Worm (Caenorhabditis elegans) whole organism, young adult: ENCODE data around the gene F21C10.19.

Experiments used
- B0336.3 ChIP-seq: fragments of 200-800 bp; sonication (Bioruptor generic); IDR thresholded peaks from 2 replicates; pipeline ENCODE4 v1.3.6; 2022; ENCODE audit warnings: missing genetic modification characterization, missing compliant biosample characterization
- F10E7.11 ChIP-seq: sonication (generic microtip); optimal IDR thresholded peaks from 2 replicates; lab custom pipeline; 2017; ENCODE audit warnings: mild to moderate bottlenecking, missing genetic modification characterization, moderate library complexity, missing compliant biosample characterization
- F23B12.7 ChIP-seq: sonication (generic microtip); optimal IDR thresholded peaks from 2 replicates; lab custom pipeline; 2017; ENCODE audit warnings: missing genetic modification characterization, mild to moderate bottlenecking, missing compliant biosample characterization, antibody characterized with exemption, moderate library complexity; ENCODE audit not compliant: insufficient read depth
- K12H6.12 ChIP-seq: fragments of 200-800 bp; sonication (Bioruptor generic); optimal IDR thresholded peaks from 2 replicates; lab custom pipeline; 2018; ENCODE audit warnings: mild to moderate bottlenecking, missing genetic modification characterization, missing compliant biosample characterization
- T26A5.8 ChIP-seq: sonication (generic microtip); optimal IDR thresholded peaks from 2 replicates; lab custom pipeline; 2016; ENCODE audit warnings: missing genetic modification characterization, missing compliant biosample characterization
- akir-1 ChIP-seq: fragments of 200-800 bp; sonication (Bioruptor generic); optimal IDR thresholded peaks from 2 replicates; lab custom pipeline; 2018; ENCODE audit warnings: mild to moderate bottlenecking, missing genetic modification characterization, moderate library complexity, missing compliant biosample characterization
- attf-5 ChIP-seq: fragments of 200-800 bp; sonication (Bioruptor generic); optimal IDR thresholded peaks from 2 replicates; lab custom pipeline; 2018; ENCODE audit warnings: mild to moderate bottlenecking, missing genetic modification characterization, missing compliant biosample characterization
- cebp-1 ChIP-seq, 2 experiments: fragments of 200-800 bp in 1 of 2; sonication (Bioruptor generic) in 1 of 2; sonication (generic microtip) in 1 of 2; IDR thresholded peaks in 1 of 2; optimal IDR thresholded peaks in 1 of 2; 2 replicates each; pipeline versions ENCODE4 v1.3.6 to Lab custom; 2017 to 2022; ENCODE audit warnings: missing compliant biosample characterization in 2 of 2, missing genetic modification characterization in 2 of 2, mild to moderate bottlenecking in 1 of 2, missing genetic modification reagents in 1 of 2, moderate library complexity in 1 of 2
- ceh-27 ChIP-seq: fragments of 200-800 bp; sonication (Bioruptor generic); optimal IDR thresholded peaks from 2 replicates; lab custom pipeline; 2018; ENCODE audit warnings: mild to moderate bottlenecking, missing genetic modification characterization, moderate library complexity, missing compliant biosample characterization
- ceh-40 ChIP-seq: fragments of 200-800 bp; sonication (Bioruptor generic); IDR thresholded peaks from 2 replicates; pipeline ENCODE4 v1.3.6; 2022; ENCODE audit warnings: missing genetic modification characterization, missing compliant biosample characterization
- chd-7 ChIP-seq: sonication (generic microtip); optimal IDR thresholded peaks from 2 replicates; lab custom pipeline; 2016; ENCODE audit warnings: mild to moderate bottlenecking, missing genetic modification characterization, moderate library complexity, missing compliant biosample characterization
- efl-1 ChIP-seq: fragments of 150-350 bp; optimal IDR thresholded peaks from 2 replicates; lab custom pipeline; 2014; ENCODE audit warnings: missing biosample characterization, missing genetic modification reagents, missing genetic modification characterization
- hmg-1.2 ChIP-seq: fragments of 200-800 bp; sonication (Bioruptor generic); IDR thresholded peaks from 2 replicates; pipeline ENCODE4 v1.3.6; 2022; ENCODE audit warnings: missing genetic modification reagents, missing genetic modification characterization, missing compliant biosample characterization
- let-526 ChIP-seq: fragments of 200-800 bp; sonication (Bioruptor generic); IDR thresholded peaks from 2 replicates; pipeline ENCODE4 v1.3.6; 2022; ENCODE audit warnings: missing genetic modification reagents, missing genetic modification characterization, missing compliant biosample characterization
- let-607 ChIP-seq, 2 experiments: fragments of 200-800 bp in 1 of 2; sonication (Bioruptor generic) in 1 of 2; sonication (generic microtip) in 1 of 2; optimal IDR thresholded peaks; 2 replicates each; lab custom pipeline; 2016 to 2018; ENCODE audit warnings: mild to moderate bottlenecking in 2 of 2, missing compliant biosample characterization in 2 of 2, missing genetic modification characterization in 2 of 2, moderate library complexity in 2 of 2, missing genotype in 1 of 2
- lin-26 ChIP-seq: fragments of 200-800 bp; sonication (Bioruptor generic); IDR thresholded peaks from 2 replicates; pipeline ENCODE4 v1.3.6; 2022; ENCODE audit warnings: missing genetic modification reagents, missing genetic modification characterization, missing compliant biosample characterization
- lin-35 ChIP-seq, 3 experiments: fragments of 150-350 bp in 2 of 3; sonication (generic microtip) in 1 of 3; optimal IDR thresholded peaks; 2 replicates each; lab custom pipeline; 2014 to 2018; ENCODE audit warnings: missing biosample characterization in 3 of 3, missing genetic modification characterization in 3 of 3, missing genetic modification reagents in 3 of 3
- lir-1 ChIP-seq: fragments of 200-800 bp; sonication (Bioruptor generic); conservative IDR thresholded peaks from 2 replicates; pipeline ENCODE4 v1.3.6; 2022; ENCODE audit warnings: missing genetic modification reagents, missing genetic modification characterization, missing compliant biosample characterization
- lsl-1 ChIP-seq: fragments of 200-800 bp; sonication (Bioruptor generic); optimal IDR thresholded peaks from 2 replicates; lab custom pipeline; 2018; ENCODE audit warnings: mild to moderate bottlenecking, missing genetic modification characterization, moderate library complexity, missing compliant biosample characterization
- madf-3 ChIP-seq: fragments of 200-800 bp; sonication (Bioruptor generic); IDR thresholded peaks from 2 replicates; pipeline ENCODE4 v1.3.6; 2022; ENCODE audit warnings: missing genetic modification reagents, missing genetic modification characterization, missing compliant biosample characterization
- mxl-1 ChIP-seq: sonication (generic microtip); optimal IDR thresholded peaks from 2 replicates; lab custom pipeline; 2016; ENCODE audit warnings: missing genetic modification characterization, missing compliant biosample characterization
- nfyb-1 ChIP-seq: fragments of 200-800 bp; sonication (Bioruptor generic); IDR thresholded peaks from 2 replicates; pipeline ENCODE4 v1.3.6; 2022; ENCODE audit warnings: missing genetic modification reagents, missing genetic modification characterization, missing compliant biosample characterization
- nhr-80 ChIP-seq: sonication (generic microtip); optimal IDR thresholded peaks from 2 replicates; lab custom pipeline; 2016; ENCODE audit warnings: missing genetic modification characterization, missing compliant biosample characterization
- pbrm-1 ChIP-seq: fragments of 200-800 bp; sonication (Bioruptor generic); IDR thresholded peaks from 2 replicates; pipeline ENCODE4 v1.3.6; 2022; ENCODE audit warnings: missing genetic modification reagents, missing genetic modification characterization, missing compliant biosample characterization
- rcor-1 ChIP-seq: fragments of 200-800 bp; sonication (Bioruptor generic); IDR thresholded peaks from 2 replicates; pipeline ENCODE4 v1.3.6; 2022; ENCODE audit warnings: missing genetic modification reagents, missing genetic modification characterization, missing compliant biosample characterization
- sea-2 ChIP-seq: fragments of 200-800 bp; sonication (Bioruptor generic); IDR thresholded peaks from 2 replicates; pipeline ENCODE4 v1.3.6; 2022; ENCODE audit warnings: missing genetic modification characterization, missing compliant biosample characterization
- snpc-1.3 ChIP-seq: sonication (generic microtip); optimal IDR thresholded peaks from 2 replicates; lab custom pipeline; 2017; ENCODE audit warnings: missing genetic modification characterization, mild to moderate bottlenecking, missing compliant biosample characterization, antibody characterized with exemption, moderate library complexity, missing genotype, missing genetic modification reagents; ENCODE audit not compliant: insufficient read depth
- snpc-4 ChIP-seq, 5 experiments: fragments of 150-350 bp in 1 of 5; sonication (generic microtip) in 4 of 5; optimal IDR thresholded peaks; 2 replicates each; lab custom pipeline; 2014 to 2018; ENCODE audit warnings: missing genetic modification characterization in 5 of 5, missing biosample characterization in 3 of 5, antibody characterized with exemption in 2 of 5, mild to moderate bottlenecking in 2 of 5, missing compliant biosample characterization in 2 of 5, missing genotype in 2 of 5, moderate library complexity in 2 of 5, missing genetic modification reagents in 1 of 5
- tbp1 ChIP-seq: fragments of 200-800 bp; sonication (Bioruptor generic); optimal IDR thresholded peaks from 2 replicates; lab custom pipeline; 2018; ENCODE audit warnings: mild to moderate bottlenecking, missing genetic modification characterization, missing compliant biosample characterization
- tlf-1 ChIP-seq: fragments of 200-800 bp; sonication (Bioruptor generic); optimal IDR thresholded peaks from 2 replicates; lab custom pipeline; 2018; ENCODE audit warnings: mild to moderate bottlenecking, missing genetic modification characterization, missing compliant biosample characterization
- ztf-26 ChIP-seq: sonication (generic microtip); optimal IDR thresholded peaks from 2 replicates; lab custom pipeline; 2017; ENCODE audit warnings: missing genetic modification characterization, missing compliant biosample characterization

F21C10.19 gene

DNA sequence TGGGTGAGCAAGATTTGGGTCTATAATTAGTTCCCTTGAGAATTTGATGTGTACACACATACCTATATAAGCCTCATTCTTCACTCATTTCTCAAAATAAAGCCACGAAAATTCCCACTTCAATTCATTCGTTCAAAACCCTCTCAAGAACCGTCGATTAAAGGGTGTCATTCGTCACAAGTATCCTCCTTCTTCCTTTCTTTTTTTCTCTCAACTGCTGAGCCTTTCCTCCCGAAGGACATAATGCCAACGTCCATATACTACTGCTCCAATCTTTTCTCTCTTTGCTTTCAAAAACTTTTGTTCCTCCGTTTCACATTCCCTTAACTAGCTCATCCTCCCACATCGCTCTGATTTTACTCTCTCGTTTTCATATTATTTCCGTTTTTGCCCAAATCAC is 38.7 kb upstream of the F21C10.19 start, which contains the start of gene T27E4.1:
Gene T27E4.1, plus strand, starts transcription at position 137 of the 400 bp plus-strand sequence.
- TF ChIP-seq lsl-1 (no peak), ceh-27 (GFP tag; lab: Kevin White, UChicago) (peak; percentile 9)

DNA sequence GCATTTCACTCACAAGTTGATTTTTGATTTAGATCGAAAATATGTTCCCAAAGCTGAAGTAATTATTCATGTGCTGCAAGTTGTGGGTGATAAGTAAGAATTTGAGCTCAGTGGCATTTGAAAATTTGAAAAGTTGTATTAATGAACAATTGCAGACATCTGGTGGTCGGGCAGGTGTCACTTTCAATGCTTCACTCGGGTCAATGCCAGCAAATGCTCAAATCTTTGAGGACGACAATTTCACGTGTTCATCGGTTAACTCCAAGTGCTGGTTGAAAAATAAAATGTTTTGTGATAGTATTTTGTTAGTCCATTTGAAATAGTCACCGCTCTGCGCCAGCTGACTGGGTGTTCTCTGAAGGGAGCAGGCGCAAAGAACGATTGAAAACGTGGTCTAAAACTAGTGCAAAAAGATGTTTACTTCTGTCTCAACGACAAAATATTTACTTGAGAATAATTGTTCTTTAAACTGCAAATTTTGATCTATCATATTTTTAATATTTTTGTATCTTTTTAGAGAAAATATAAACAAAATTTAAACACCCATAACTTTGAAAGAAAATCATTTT is 36.7 kb upstream of the F21C10.19 start:
- TF ChIP-seq ceh-40 (GFP tag; lab: Robert Waterston, UW) (no peak), cebp-1 (GFP tag; IDR thresholded peaks at IDR 0.05; lab: Robert Waterston, UW) (no peak), cebp-1 (tag; optimal IDR thresholded peaks at IDR 0.05; lab: Kevin White, UChicago) (peak; percentile 66), pbrm-1 (GFP tag; lab: Robert Waterston, UW) (no peak), nfyb-1 (no peak), F10E7.11 (tag; lab: Kevin White, UChicago) (no peak), chd-7 (tag; lab: Kevin White, UChicago) (peak; percentile 33), snpc-4 (GFP tag; optimal IDR thresholded peaks at IDR 0.05; lab: Kevin White, UChicago) (no peak), snpc-4 (tag; optimal IDR thresholded peaks at IDR 0.05; lab: Kevin White, UChicago) (peak in 1 of 4 experiments; percentile 18), let-526 (GFP tag; lab: Robert Waterston, UW) (peak; percentile 41; the same call in 1 of the 2 replicates), sea-2 (no peak), K12H6.12 (tag; lab: Kevin White, UChicago) (peak; percentile 44), lsl-1 (no peak), B0336.3 (0 out of 2 replicates have a peak, but pooled peaks have one; percentile 18), lin-26 (no peak), hmg-1.2 (GFP tag; lab: Robert Waterston, UW) (peak; percentile 25; the same call in 1 of the 2 replicates), mxl-1 (tag; lab: Kevin White, UChicago) (no peak), efl-1 (GFP tag; lab: Kevin White, UChicago) (no peak), F23B12.7 (tag; lab: Kevin White, UChicago) (no peak), ztf-26 (tag; lab: Kevin White, UChicago) (no peak), attf-5 (GFP tag; lab: Kevin White, UChicago) (peak; percentile 50), T26A5.8 (no peak), snpc-1.3 (tag; lab: Kevin White, UChicago) (no peak), tlf-1 (GFP tag; lab: Kevin White, UChicago) (peak; percentile 27), let-607 (tag; optimal IDR thresholded peaks at IDR 0.05; lab: Kevin White, UChicago) (peak in 1 of 2 experiments; percentile 6), nhr-80 (tag; lab: Kevin White, UChicago) (peak; percentile 46), madf-3 (no peak), tbp1 (GFP tag; lab: Kevin White, UChicago) (peak; percentile 47), lir-1 (GFP tag; lab: Robert Waterston, UW) (no peak), rcor-1 (GFP tag; lab: Robert Waterston, UW) (0 out of 2 replicates have a peak, but pooled peaks have one; percentile 12)
- TF ChIP-seq, all 124 proteins: peak for 13

DNA sequence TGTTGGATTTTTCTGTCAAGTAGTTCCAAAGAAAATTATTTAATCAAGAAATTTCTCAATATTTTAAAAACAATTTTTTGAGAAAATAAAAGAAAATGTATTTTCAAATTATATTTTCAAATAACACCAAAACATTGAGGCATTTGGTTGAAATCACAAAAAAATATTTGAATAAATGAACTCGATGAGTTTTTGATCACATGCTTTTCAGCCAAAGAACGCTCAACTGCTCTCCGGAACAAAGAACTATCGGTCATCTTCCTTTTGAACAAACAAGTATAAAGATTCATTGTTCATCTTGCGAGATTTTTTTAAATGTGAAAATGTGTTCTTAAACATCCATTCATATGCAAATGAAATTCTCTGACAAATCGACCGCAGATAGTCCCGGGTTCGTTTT is 35.9 kb upstream of the F21C10.19 start:
- TF ChIP-seq lin-35 (GFP tag; optimal IDR thresholded peaks at IDR 0.05; lab: Kevin White, UChicago) (peak in 1 of 3 experiments; percentile 1), akir-1 (GFP tag; lab: Kevin White, UChicago) (no peak)
